Fruit fly (Drosophila melanogaster) whole organism, embryonic: ENCODE results near the gene Fpgs1.

Experiments used
- B-H1 ChIP-seq: fragments of 200-800 bp; sonication (Bioruptor generic); IDR thresholded peaks from 3 replicates; pipeline ENCODE4 v1.3.6; 2022; ENCODE audit warnings: missing biosample characterization, missing genetic modification characterization
- C15 ChIP-seq: fragments of 200-800 bp; sonication (Bioruptor generic); IDR thresholded peaks from 3 replicates; pipeline ENCODE4 v1.3.6; 2022; ENCODE audit warnings: missing biosample characterization, missing genetic modification characterization
- CG10209 ChIP-seq: fragments of 200-800 bp; sonication (Bioruptor generic); optimal IDR thresholded peaks from 3 replicates; lab custom pipeline; 2017; ENCODE audit warnings: missing biosample characterization, mild to moderate bottlenecking, missing genetic modification characterization, missing genetic modification reagents
- CG10366 ChIP-seq: fragments of 200-800 bp; sonication (Bioruptor generic); IDR thresholded peaks from 2 replicates; pipeline ENCODE4 v1.3.6; 2022; ENCODE audit warnings: missing biosample characterization, missing genetic modification characterization
- CG10543 ChIP-seq: fragments of 200-800 bp; sonication (Bioruptor generic); optimal IDR thresholded peaks from 3 replicates; lab custom pipeline; 2017; ENCODE audit warnings: missing biosample characterization, mild to moderate bottlenecking, missing genetic modification characterization, moderate library complexity
- CG10654 ChIP-seq: fragments of 200-800 bp; sonication (Bioruptor generic); optimal IDR thresholded peaks from 2 replicates; lab custom pipeline; 2016; ENCODE audit warnings: missing biosample characterization, missing genetic modification characterization
- CG11085 ChIP-seq: fragments of 200-800 bp; sonication (Bioruptor generic); IDR thresholded peaks from 2 replicates; pipeline ENCODE4 v1.3.6; 2022; ENCODE audit warnings: missing biosample characterization, missing genetic modification characterization
- CG11695 ChIP-seq: fragments of 200-800 bp; sonication (Bioruptor generic); IDR thresholded peaks from 3 replicates; pipeline ENCODE4 v1.3.6; 2022; ENCODE audit warnings: missing biosample characterization, missing genetic modification characterization
- CG11723 ChIP-seq: fragments of 200-800 bp; sonication (Bioruptor generic); optimal IDR thresholded peaks from 2 replicates; lab custom pipeline; 2017; ENCODE audit warnings: missing biosample characterization, mild to moderate bottlenecking, missing genetic modification characterization
- CG12155 ChIP-seq: fragments of 200-800 bp; sonication (Bioruptor generic); optimal IDR thresholded peaks from 3 replicates; lab custom pipeline; 2016; ENCODE audit warnings: missing biosample characterization, missing genetic modification characterization
- CG12942 ChIP-seq: fragments of 200-800 bp; sonication (Bioruptor generic); optimal IDR thresholded peaks from 3 replicates; lab custom pipeline; 2016; ENCODE audit warnings: missing biosample characterization, missing genetic modification characterization
- CG14014 ChIP-seq: fragments of 200-800 bp; sonication (Bioruptor generic); IDR thresholded peaks from 2 replicates; pipeline ENCODE4 v1.3.6; 2022; ENCODE audit warnings: missing biosample characterization, missing genetic modification characterization
- CG14860 ChIP-seq: fragments of 200-800 bp; sonication (Bioruptor generic); IDR thresholded peaks from 3 replicates; pipeline ENCODE4 v1.3.6; 2022; ENCODE audit warnings: missing biosample characterization, missing genetic modification characterization; ENCODE audit not compliant: partially characterized antibody
- CG15269 ChIP-seq: fragments of 200-800 bp; sonication (Bioruptor generic); optimal IDR thresholded peaks from 2 replicates; lab custom pipeline; 2018; ENCODE audit warnings: missing biosample characterization, mild to moderate bottlenecking, missing genetic modification characterization, moderate library complexity
- CG15479 ChIP-seq: fragments of 200-800 bp; sonication (Bioruptor generic); optimal IDR thresholded peaks from 3 replicates; lab custom pipeline; 2019; ENCODE audit warnings: missing biosample characterization, mild to moderate bottlenecking, missing genetic modification characterization, moderate library complexity
- CG1602 ChIP-seq: fragments of 200-800 bp; sonication (Bioruptor generic); optimal IDR thresholded peaks from 3 replicates; lab custom pipeline; 2016; ENCODE audit warnings: missing biosample characterization, missing genetic modification characterization
- CG17186 ChIP-seq: fragments of 200-800 bp; sonication (Bioruptor generic); optimal IDR thresholded peaks from 3 replicates; lab custom pipeline; 2017; ENCODE audit warnings: missing biosample characterization, missing genetic modification reagents, missing genetic modification characterization
- CG17361 ChIP-seq: fragments of 200-800 bp; sonication (Bioruptor generic); IDR thresholded peaks from 3 replicates; pipeline ENCODE4 v1.3.6; 2022; ENCODE audit warnings: missing biosample characterization, missing genetic modification characterization
- CG17829 ChIP-seq: fragments of 200-800 bp; optimal IDR thresholded peaks from 2 replicates; lab custom pipeline; 2019; ENCODE audit warnings: missing biosample characterization, mild to moderate bottlenecking, missing genetic modification characterization, moderate library complexity
- CG2875 ChIP-seq: fragments of 200-800 bp; sonication (Bioruptor generic); optimal IDR thresholded peaks from 2 replicates; lab custom pipeline; 2017; ENCODE audit warnings: missing biosample characterization, mild to moderate bottlenecking, missing genetic modification characterization, missing genetic modification reagents
- CG31224 ChIP-seq: fragments of 200-800 bp; sonication (Bioruptor generic); IDR thresholded peaks from 2 replicates; pipeline ENCODE4 v1.3.6; 2022; ENCODE audit warnings: missing biosample characterization, missing genetic modification characterization
- CG33213 ChIP-seq: fragments of 200-800 bp; sonication (Bioruptor generic); optimal IDR thresholded peaks from 3 replicates; lab custom pipeline; 2016; ENCODE audit warnings: missing biosample characterization, missing genetic modification characterization
- CG3847 ChIP-seq: fragments of 200-800 bp; sonication (Bioruptor generic); IDR thresholded peaks from 2 replicates; pipeline ENCODE4 v1.3.6; 2022; ENCODE audit warnings: missing biosample characterization, missing genetic modification characterization
- CG43689 ChIP-seq: fragments of 200-800 bp; sonication (Bioruptor generic); IDR thresholded peaks from 2 replicates; pipeline ENCODE4 v1.3.6; 2022; ENCODE audit warnings: missing biosample characterization, missing genetic modification characterization
- CG4730 ChIP-seq: fragments of 200-800 bp; sonication (Bioruptor generic); IDR thresholded peaks from 2 replicates; pipeline ENCODE4 v1.3.6; 2022; ENCODE audit warnings: missing biosample characterization, missing genetic modification characterization
- CG9727 ChIP-seq: fragments of 200-800 bp; sonication (Bioruptor generic); optimal IDR thresholded peaks from 3 replicates; lab custom pipeline; 2017; ENCODE audit warnings: missing biosample characterization, mild to moderate bottlenecking, missing genetic modification characterization
- Fer2 ChIP-seq: fragments of 200-800 bp; sonication (Bioruptor generic); optimal IDR thresholded peaks from 2 replicates; lab custom pipeline; 2018; ENCODE audit warnings: missing biosample characterization, mild to moderate bottlenecking, missing genetic modification characterization, moderate library complexity
- Hr39 ChIP-seq: fragments of >200 bp; optimal IDR thresholded peaks from 2 replicates; lab custom pipeline; 2017
- Jarid2 ChIP-seq: fragments of 200-800 bp; sonication (Bioruptor generic); optimal IDR thresholded peaks from 3 replicates; lab custom pipeline; 2017; ENCODE audit warnings: mild to moderate bottlenecking, missing biosample characterization, missing genetic modification reagents, missing genetic modification characterization
- Max ChIP-seq: fragments of 200-800 bp; sonication (Bioruptor generic); optimal IDR thresholded peaks from 2 replicates; lab custom pipeline; 2016; ENCODE audit warnings: missing biosample characterization, mild to moderate bottlenecking, missing genetic modification characterization
- Oaz ChIP-seq: fragments of 200-800 bp; sonication (Bioruptor generic); IDR thresholded peaks from 2 replicates; pipeline ENCODE4 v1.3.6; 2022; ENCODE audit warnings: missing biosample characterization, missing genetic modification characterization
- Pdp1 ChIP-seq, 2 experiments: fragments of 200-800 bp; sonication (Bioruptor generic); optimal IDR thresholded peaks; 3 replicates each; lab custom pipeline; 2016; ENCODE audit warnings: missing biosample characterization in 2 of 2, missing genetic modification characterization in 2 of 2, mild to moderate bottlenecking in 1 of 2, moderate library complexity in 1 of 2
- Ravus ChIP-seq: fragments of 200-800 bp; sonication (Bioruptor generic); IDR thresholded peaks from 2 replicates; pipeline ENCODE4 v1.3.6; 2022; ENCODE audit warnings: missing biosample characterization, missing genetic modification characterization
- Stat92E ChIP-seq, 3 experiments: fragments of >200 bp in 2 of 3; fragments of 200-800 bp in 1 of 3; sonication (Bioruptor generic) in 1 of 3; optimal IDR thresholded peaks; 2 replicates each; lab custom pipeline; 2017 to 2019; ENCODE audit warnings: missing biosample characterization in 3 of 3, missing genetic modification characterization in 3 of 3, mild to moderate bottlenecking in 1 of 3, moderate library complexity in 1 of 3
- abd-A ChIP-seq: fragments of 200-800 bp; sonication (Bioruptor generic); optimal IDR thresholded peaks from 3 replicates; lab custom pipeline; 2019; ENCODE audit warnings: missing biosample characterization, mild to moderate bottlenecking, missing genetic modification characterization, moderate library complexity
- aop ChIP-seq: fragments of 200-800 bp; sonication (Bioruptor generic); IDR thresholded peaks from 2 replicates; pipeline ENCODE4 v1.3.6; 2022; ENCODE audit warnings: missing biosample characterization, missing genetic modification characterization
- bab2 ChIP-seq: fragments of 200-800 bp; sonication (Bioruptor generic); optimal IDR thresholded peaks from 2 replicates; lab custom pipeline; 2016; ENCODE audit warnings: missing biosample characterization, missing genetic modification characterization
- danr ChIP-seq: fragments of 200-800 bp; sonication (Bioruptor generic); IDR thresholded peaks from 2 replicates; pipeline ENCODE4 v1.3.6; 2022; ENCODE audit warnings: missing biosample characterization, missing genetic modification characterization
- gro ChIP-seq: fragments of 200-800 bp; sonication (Bioruptor generic); optimal IDR thresholded peaks from 2 replicates; lab custom pipeline; 2016; ENCODE audit warnings: missing biosample characterization, missing genetic modification characterization
- her ChIP-seq: fragments of 200-800 bp; sonication (Bioruptor generic); optimal IDR thresholded peaks from 2 replicates; lab custom pipeline; 2016; ENCODE audit warnings: missing biosample characterization, missing genetic modification characterization
- jumu ChIP-seq: fragments of 200-800 bp; sonication (Bioruptor generic); optimal IDR thresholded peaks from 3 replicates; lab custom pipeline; 2016; ENCODE audit warnings: missing biosample characterization, missing genetic modification characterization
- klu ChIP-seq: fragments of 200-800 bp; sonication (Bioruptor generic); IDR thresholded peaks from 2 replicates; pipeline ENCODE4 v1.3.6; 2022; ENCODE audit warnings: missing biosample characterization, missing genetic modification characterization
- nerfin-2 ChIP-seq: fragments of 200-800 bp; sonication (Bioruptor generic); IDR thresholded peaks from 2 replicates; pipeline ENCODE4 v1.3.6; 2022; ENCODE audit warnings: missing biosample characterization, missing genetic modification characterization; ENCODE audit not compliant: partially characterized antibody
- odd ChIP-seq: fragments of 200-800 bp; sonication (Bioruptor generic); optimal IDR thresholded peaks from 2 replicates; lab custom pipeline; 2017; ENCODE audit warnings: missing biosample characterization, mild to moderate bottlenecking, missing genetic modification characterization
- ranshi ChIP-seq: fragments of 200-800 bp; sonication (Bioruptor generic); IDR thresholded peaks from 2 replicates; pipeline ENCODE4 v1.3.6; 2022; ENCODE audit warnings: missing biosample characterization, missing genetic modification characterization
- repo ChIP-seq: fragments of 200-800 bp; sonication (Bioruptor generic); optimal IDR thresholded peaks from 2 replicates; lab custom pipeline; 2016; ENCODE audit warnings: missing biosample characterization, missing genetic modification characterization
- rib ChIP-seq: fragments of 200-800 bp; sonication (Bioruptor generic); IDR thresholded peaks from 2 replicates; pipeline ENCODE4 v1.3.6; 2022; ENCODE audit warnings: missing biosample characterization, missing genetic modification characterization
- sug ChIP-seq: fragments of 200-800 bp; optimal IDR thresholded peaks from 2 replicates; lab custom pipeline; 2019; ENCODE audit warnings: missing biosample characterization, mild to moderate bottlenecking, missing genetic modification characterization, moderate library complexity
- toy ChIP-seq: fragments of 200-800 bp; sonication (Bioruptor generic); IDR thresholded peaks from 2 replicates; pipeline ENCODE4 v1.3.6; 2022; ENCODE audit warnings: missing biosample characterization, missing genetic modification characterization
- vnd ChIP-seq: fragments of 200-800 bp; sonication (Bioruptor generic); IDR thresholded peaks from 3 replicates; pipeline ENCODE4 v1.3.6; 2022; ENCODE audit warnings: missing biosample characterization, missing genetic modification characterization; ENCODE audit not compliant: partially characterized antibody

Fpgs1 gene

DNA sequence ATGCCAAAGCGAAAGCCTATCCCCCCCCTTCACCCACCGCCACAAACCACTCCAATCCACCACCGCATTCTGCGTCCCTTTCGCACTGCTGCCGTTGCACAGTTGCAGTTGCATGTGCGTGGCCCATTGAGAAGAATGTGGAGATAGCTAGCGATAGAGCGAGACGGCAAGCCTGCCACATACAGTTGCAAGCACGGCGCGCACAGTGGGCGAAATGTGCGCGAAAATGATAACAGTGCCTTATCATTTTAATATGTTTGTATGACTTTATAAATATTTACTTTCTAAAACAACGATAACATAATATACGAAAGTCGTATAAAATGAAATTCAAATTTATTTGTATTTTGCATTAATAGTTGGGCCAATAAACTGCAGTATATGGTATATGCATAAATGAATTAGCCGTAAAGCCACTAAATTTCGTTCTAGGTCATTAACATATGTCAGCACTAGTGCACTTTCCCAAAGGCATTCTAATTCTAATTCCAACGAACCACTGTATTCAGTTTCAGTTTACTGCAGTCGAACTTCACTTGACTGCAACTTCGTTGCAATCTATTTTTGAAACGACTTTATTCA lies 35.7 kb upstream of the Fpgs1 start (continued):
- TF ChIP-seq danr (GFP tag; lab: Robert Waterston, UW) (0 out of 2 replicates have a peak, but pooled peaks have one; percentile 35), CG11723 (peak; percentile 47), abd-A (tag; lab: Kevin White, UChicago) (no peak), repo (no peak), C15 (GFP tag; lab: Robert Waterston, UW) (no peak), aop (GFP tag; lab: Robert Waterston, UW) (0 out of 2 replicates have a peak, but pooled peaks have one; percentile 7), CG11085 (GFP tag; lab: Robert Waterston, UW) (no peak), CG14014 (GFP tag; lab: Robert Waterston, UW) (no peak), sug (tag; lab: Kevin White, UChicago) (no peak), rib (GFP tag; lab: Robert Waterston, UW) (peak; percentile 71), CG12155 (GFP tag; lab: Kevin White, UChicago) (no peak), CG11695 (GFP tag; lab: Robert Waterston, UW) (0 out of 3 replicates have a peak, but pooled peaks have one; percentile 38), CG10543 (GFP tag; lab: Kevin White, UChicago) (no peak), klu (GFP tag; lab: Robert Waterston, UW) (no peak), CG10209 (GFP tag; lab: Kevin White, UChicago) (peak; percentile 64), CG17186 (GFP tag; lab: Kevin White, UChicago) (peak; percentile 49), CG17829 (peak; percentile 81), gro (GFP tag; lab: Kevin White, UChicago) (no peak), bab2 (peak; percentile 42), CG9727 (GFP tag; lab: Kevin White, UChicago) (peak; percentile 83), Ravus (GFP tag; lab: Robert Waterston, UW) (no peak), Pdp1 (GFP tag; optimal IDR thresholded peaks at IDR 0.05; lab: Kevin White, UChicago) (peak; percentile 44 to 48), vnd (GFP tag; lab: Robert Waterston, UW) (no peak), CG17361 (GFP tag; lab: Robert Waterston, UW) (peak; percentile 91), her (GFP tag; lab: Kevin White, UChicago) (no peak), odd (GFP tag; lab: Kevin White, UChicago) (peak; percentile 49), CG4730 (peak; percentile 18; the same call in 1 of the 2 replicates), jumu (GFP tag; lab: Kevin White, UChicago) (peak; percentile 11), Hr39 (no peak), CG15269 (tag; lab: Kevin White, UChicago) (no peak), CG15479 (GFP tag; lab: Kevin White, UChicago) (peak; percentile 80), Jarid2 (peak; percentile 6), Fer2 (tag; lab: Kevin White, UChicago) (no peak), toy (GFP tag; lab: Robert Waterston, UW) (no peak), CG12942 (GFP tag; lab: Kevin White, UChicago) (peak; percentile 40), Stat92E (GFP tag; optimal IDR thresholded peaks at IDR 0.05; lab: Kevin White, UChicago) (peak in 1 of 3 experiments; percentile 70), nerfin-2 (no peak), CG10366 (GFP tag; lab: Robert Waterston, UW) (peak; percentile 38; the same call in 1 of the 2 replicates), CG10654 (GFP tag; lab: Kevin White, UChicago) (peak; percentile 38), CG14860 (no peak), CG2875 (GFP tag; lab: Kevin White, UChicago) (peak; percentile 76), CG1602 (GFP tag; lab: Kevin White, UChicago) (peak; percentile 73), ranshi (GFP tag; lab: Robert Waterston, UW) (peak; percentile 47; the same call in 1 of the 2 replicates), CG33213 (peak; percentile 12), CG43689 (GFP tag; lab: Robert Waterston, UW) (no peak), CG3847 (no peak), B-H1 (GFP tag; lab: Robert Waterston, UW) (peak; percentile 20; the same call in 1 of the 3 replicates), Oaz (no peak), CG31224 (GFP tag; lab: Robert Waterston, UW) (no peak), Max (peak; percentile 63)
